Comparison of ENCODE assay signal across 5 worm cellular contexts in the genomic region with DNA sequence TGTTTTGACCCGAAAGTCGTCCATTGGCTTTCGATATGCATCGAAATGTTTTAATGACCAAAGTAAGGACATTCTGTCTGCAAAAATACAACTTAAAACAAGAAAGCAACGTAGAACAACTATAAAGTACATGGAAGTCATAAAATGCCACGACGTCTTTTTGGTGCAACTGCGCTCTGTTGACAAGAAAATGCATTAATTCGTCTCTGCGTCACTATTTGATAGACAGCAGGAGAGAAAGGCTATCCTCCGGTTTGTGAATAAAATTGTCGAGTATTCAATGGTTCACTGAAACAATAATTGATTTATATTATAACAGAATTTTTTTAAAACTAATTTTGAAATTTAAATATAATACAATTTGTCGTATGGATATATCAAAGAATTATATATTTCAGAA.
TF ChIP-seq lines count a peak whose summit lies in the region.

A gene (minus strand): TSS at position 311 of the 400 bp plus-strand sequence.

TF ChIP-seq in whole organism, L1 larva, 84 proteins besides CTCF, POLR2A, EP300 and RAD21 (continues in another document):
- TF ChIP-seq irx-1 (tag; optimal IDR thresholded peaks at IDR 0.05; lab: Kevin White, UChicago) = no peak
- TF ChIP-seq mep-1 (tag; optimal IDR thresholded peaks at IDR 0.05; lab: Kevin White, UChicago) = peak; percentile 86
- TF ChIP-seq grh-1 (GFP tag; IDR thresholded peaks at IDR 0.05; lab: Robert Waterston, UW) = no peak
- TF ChIP-seq dsc-1 (tag; optimal IDR thresholded peaks at IDR 0.05; lab: Kevin White, UChicago) = peak; percentile 46
- TF ChIP-seq C34B4.2 (tag; optimal IDR thresholded peaks at IDR 0.05; lab: Kevin White, UChicago) = no peak
- peak in 1 of 2 experiments; percentile 60 for TF ChIP-seq mdl-1 (tag; optimal IDR thresholded peaks at IDR 0.05; lab: Kevin White, UChicago)
- no peak for TF ChIP-seq ceh-8 (GFP tag; optimal IDR thresholded peaks at IDR 0.05; lab: Kevin White, UChicago)
- TF ChIP-seq elt-3 (tag; optimal IDR thresholded peaks at IDR 0.05; lab: Kevin White, UChicago) = peak in 2 of 6 experiments; percentile 23 to 48
- peak; percentile 69 for TF ChIP-seq xbp-1 (tag; optimal IDR thresholded peaks at IDR 0.05; lab: Kevin White, UChicago)
- no peak for TF ChIP-seq ets-5 (GFP tag; IDR thresholded peaks at IDR 0.05; lab: Robert Waterston, UW)
- TF ChIP-seq skn-1 (tag; optimal IDR thresholded peaks at IDR 0.05; lab: Kevin White, UChicago) = peak; percentile 40
- no peak for TF ChIP-seq C04F5.9 (tag; optimal IDR thresholded peaks at IDR 0.05; lab: Kevin White, UChicago)
- no peak for TF ChIP-seq nhr-12 (tag; optimal IDR thresholded peaks at IDR 0.05; lab: Kevin White, UChicago)
- no peak for TF ChIP-seq sptf-1 (tag; optimal IDR thresholded peaks at IDR 0.05; lab: Kevin White, UChicago)
- peak; percentile 92 for TF ChIP-seq lin-14 (GFP tag; optimal IDR thresholded peaks at IDR 0.05; lab: Kevin White, UChicago)
- peak; percentile 29 for TF ChIP-seq nhr-84 (tag; optimal IDR thresholded peaks at IDR 0.05; lab: Kevin White, UChicago)
- TF ChIP-seq lsy-2 (tag; optimal IDR thresholded peaks at IDR 0.05; lab: Kevin White, UChicago) = peak; percentile 47 to 82
- TF ChIP-seq nhr-85 (tag; lab: Kevin White, UChicago) = no peak

TF ChIP-seq in whole organism, L3 larva, 47 proteins besides CTCF, POLR2A, EP300 and RAD21 (continues in another document):
- TF ChIP-seq pha-4 (tag; optimal IDR thresholded peaks at IDR 0.05; lab: Kevin White, UChicago) = peak; percentile 82
- no peak for TF ChIP-seq nhr-77 (tag; optimal IDR thresholded peaks at IDR 0.05; lab: Kevin White, UChicago)
- TF ChIP-seq nhr-23 (tag; optimal IDR thresholded peaks at IDR 0.05; lab: Kevin White, UChicago) = peak; percentile 60
- TF ChIP-seq mml-1 (tag; optimal IDR thresholded peaks at IDR 0.05; lab: Kevin White, UChicago) = no peak
- peak; percentile 50 for TF ChIP-seq jun-1 (tag; optimal IDR thresholded peaks at IDR 0.05; lab: Kevin White, UChicago)
- peak; percentile 45 for TF ChIP-seq elt-2 (tag; optimal IDR thresholded peaks at IDR 0.05; lab: Kevin White, UChicago)
- TF ChIP-seq nfya-1 (tag; optimal IDR thresholded peaks at IDR 0.05; lab: Kevin White, UChicago; ENCODE audit: insufficient read depth) = peak; percentile 77
- no peak for TF ChIP-seq hmg-11 (tag; optimal IDR thresholded peaks at IDR 0.05; lab: Kevin White, UChicago)
- no peak for TF ChIP-seq unc-39 (tag; optimal IDR thresholded peaks at IDR 0.05; lab: Kevin White, UChicago)
- no peak for TF ChIP-seq nhr-76 (tag; optimal IDR thresholded peaks at IDR 0.05; lab: Kevin White, UChicago)
- TF ChIP-seq egl-27 (tag; optimal IDR thresholded peaks at IDR 0.05; lab: Kevin White, UChicago) = no peak
- TF ChIP-seq elt-3 (tag; optimal IDR thresholded peaks at IDR 0.05; lab: Kevin White, UChicago) = peak in 1 of 3 experiments; percentile 47
- peak; percentile 68 for TF ChIP-seq snpc-4 (tag; optimal IDR thresholded peaks at IDR 0.05; lab: Kevin White, UChicago)
- TF ChIP-seq tbx-2 (tag; optimal IDR thresholded peaks at IDR 0.05; lab: Kevin White, UChicago) = no peak
- no peak for TF ChIP-seq zag-1 (tag; optimal IDR thresholded peaks at IDR 0.05; lab: Kevin White, UChicago)
- peak; percentile 88 for TF ChIP-seq lin-39 (tag; optimal IDR thresholded peaks at IDR 0.05; lab: Kevin White, UChicago)
- TF ChIP-seq fkh-2 (tag; optimal IDR thresholded peaks at IDR 0.05; lab: Kevin White, UChicago) = no peak
- peak; percentile 77 for TF ChIP-seq egl-5 (tag; optimal IDR thresholded peaks at IDR 0.05; lab: Kevin White, UChicago)

TF ChIP-seq in whole organism, early embryonic, 17 proteins besides CTCF, POLR2A, EP300 and RAD21:
- TF ChIP-seq ets-7 (tag; optimal IDR thresholded peaks at IDR 0.05; lab: Kevin White, UChicago) (no peak), sea-1 (GFP tag; conservative IDR thresholded peaks at IDR 0.05; lab: Robert Waterston, UW) (no peak), ceh-13 (GFP tag; optimal IDR thresholded peaks at IDR 0.05; lab: Kevin White, UChicago) (no peak), flt-1 (GFP tag; IDR thresholded peaks at IDR 0.05; lab: Robert Waterston, UW) (no peak), tbx-11 (GFP tag; IDR thresholded peaks at IDR 0.05; lab: Robert Waterston, UW) (no peak), F13C5.2 (tag; optimal IDR thresholded peaks at IDR 0.05; lab: Kevin White, UChicago) (peak; percentile 26)

TF ChIP-seq in whole organism, midembryonic, 9 proteins besides CTCF, POLR2A, EP300 and RAD21:
- no peak for TF ChIP-seq med-1 (GFP tag; optimal IDR thresholded peaks at IDR 0.05; lab: Kevin White, UChicago; ENCODE audit: insufficient read depth)
- peak; percentile 53 for TF ChIP-seq cog-1 (tag; optimal IDR thresholded peaks at IDR 0.05; lab: Kevin White, UChicago)
TF ChIP-seq in whole organism, midembryonic: peak in this region for 1.

TF ChIP-seq in whole organism, young adult, 124 proteins besides CTCF, POLR2A, EP300 and RAD21:
- TF ChIP-seq rec-8 (tag; optimal IDR thresholded peaks at IDR 0.05; lab: Kevin White, UChicago) (no peak), lsl-1 (GFP tag; optimal IDR thresholded peaks at IDR 0.05; lab: Kevin White, UChicago) (no peak), madf-3 (GFP tag; IDR thresholded peaks at IDR 0.05; lab: Robert Waterston, UW) (no peak), lsy-27 (tag; optimal IDR thresholded peaks at IDR 0.05; lab: Kevin White, UChicago; ENCODE audit: borderline replicate concordance, insufficient read depth) (no peak), hlh-12 (tag; optimal IDR thresholded peaks at IDR 0.05; lab: Kevin White, UChicago) (no peak), ztf-18 (tag; optimal IDR thresholded peaks at IDR 0.05; lab: Kevin White, UChicago) (no peak), attf-5 (GFP tag; optimal IDR thresholded peaks at IDR 0.05; lab: Kevin White, UChicago) (peak; percentile 53), F55B11.4 (tag; optimal IDR thresholded peaks at IDR 0.05; lab: Kevin White, UChicago; ENCODE audit: borderline replicate concordance, insufficient read depth) (no peak), mcd-1 (GFP tag; IDR thresholded peaks at IDR 0.05; lab: Robert Waterston, UW) (peak; percentile 78), Y79H2A.3 (GFP tag; conservative IDR thresholded peaks at IDR 0.05; lab: Robert Waterston, UW) (no peak), let-607 (tag; optimal IDR thresholded peaks at IDR 0.05; lab: Kevin White, UChicago) (peak; percentile 93 to 94), nfya-1 (tag; optimal IDR thresholded peaks at IDR 0.05; lab: Kevin White, UChicago; ENCODE audit: borderline replicate concordance, insufficient read depth) (no peak), athp-1 (tag; optimal IDR thresholded peaks at IDR 0.05; lab: Kevin White, UChicago) (no peak), ztf-25 (GFP tag; IDR thresholded peaks at IDR 0.05; lab: Robert Waterston, UW) (no peak), lir-1 (GFP tag; conservative IDR thresholded peaks at IDR 0.05; lab: Robert Waterston, UW) (no peak), F23B12.7 (tag; optimal IDR thresholded peaks at IDR 0.05; lab: Kevin White, UChicago; ENCODE audit: insufficient read depth) (peak; percentile 32), hsf-1 (GFP tag; IDR thresholded peaks at IDR 0.05; lab: Robert Waterston, UW) (no peak), ztf-28 (GFP tag; IDR thresholded peaks at IDR 0.05; lab: Robert Waterston, UW) (no peak), nhr-80 (tag; optimal IDR thresholded peaks at IDR 0.05; lab: Kevin White, UChicago) (peak; percentile 75), hmg-1.2 (GFP tag; IDR thresholded peaks at IDR 0.05; lab: Robert Waterston, UW) (no peak; the same call in 1 of the 2 replicates), snpc-1.1 (tag; optimal IDR thresholded peaks at IDR 0.05; lab: Kevin White, UChicago; ENCODE audit: insufficient read depth) (no peak), pha-4 (tag; optimal IDR thresholded peaks at IDR 0.05; lab: Kevin White, UChicago) (no peak), Y95B8A.8 (GFP tag; IDR thresholded peaks at IDR 0.05; lab: Robert Waterston, UW) (no peak), K12H6.12 (tag; optimal IDR thresholded peaks at IDR 0.05; lab: Kevin White, UChicago) (peak; percentile 11), ztf-26 (tag; optimal IDR thresholded peaks at IDR 0.05; lab: Kevin White, UChicago) (no peak), hlh-26 (GFP tag; conservative IDR thresholded peaks at IDR 0.05; lab: Robert Waterston, UW) (no peak), F39B2.1 (GFP tag; IDR thresholded peaks at IDR 0.05; lab: Robert Waterston, UW) (no peak), ceh-91 (GFP tag; IDR thresholded peaks at IDR 0.05; lab: Robert Waterston, UW) (no peak), rpc-1 (optimal IDR thresholded peaks at IDR 0.05; lab: Kevin White, UChicago) (no peak), rpc-1 (tag; optimal IDR thresholded peaks at IDR 0.05; lab: Kevin White, UChicago) (no peak), repo-1 (tag; optimal IDR thresholded peaks at IDR 0.05; lab: Kevin White, UChicago) (no peak), F10E7.11 (tag; optimal IDR thresholded peaks at IDR 0.05; lab: Kevin White, UChicago) (no peak), chd-7 (tag; optimal IDR thresholded peaks at IDR 0.05; lab: Kevin White, UChicago) (no peak), snpc-4 (GFP tag; optimal IDR thresholded peaks at IDR 0.05; lab: Kevin White, UChicago) (no peak), snpc-4 (tag; optimal IDR thresholded peaks at IDR 0.05; lab: Kevin White, UChicago) (peak in 1 of 4 experiments; percentile 37), egl-18 (GFP tag; IDR thresholded peaks at IDR 0.05; lab: Robert Waterston, UW) (no peak), cebp-1 (GFP tag; IDR thresholded peaks at IDR 0.05; lab: Robert Waterston, UW) (no peak), cebp-1 (tag; optimal IDR thresholded peaks at IDR 0.05; lab: Kevin White, UChicago) (peak; percentile 26)
